Fruit fly (Drosophila melanogaster) whole organism, embryonic: ENCODE data around the gene Cyp4ac1.

Experiments
- Atf-2 ChIP-seq: fragments of 200-800 bp; sonication (Bioruptor generic); optimal IDR thresholded peaks from 2 replicates; lab custom pipeline; 2016; ENCODE audit warnings: missing biosample characterization, missing genetic modification characterization
- B-H2 ChIP-seq: fragments of 200-800 bp; sonication (Bioruptor generic); optimal IDR thresholded peaks from 2 replicates; lab custom pipeline; 2018; ENCODE audit warnings: missing biosample characterization, mild to moderate bottlenecking, missing genetic modification characterization
- CG1024 ChIP-seq: fragments of 200-800 bp; sonication (Bioruptor generic); IDR thresholded peaks from 2 replicates; pipeline ENCODE4 v1.3.6; 2022; ENCODE audit warnings: missing biosample characterization, missing genetic modification characterization
- CG10274 ChIP-seq: fragments of 200-800 bp; sonication (Bioruptor generic); optimal IDR thresholded peaks from 3 replicates; lab custom pipeline; 2017; ENCODE audit warnings: missing biosample characterization, mild to moderate bottlenecking, missing genetic modification characterization
- CG10654 ChIP-seq: fragments of 200-800 bp; sonication (Bioruptor generic); optimal IDR thresholded peaks from 2 replicates; lab custom pipeline; 2016; ENCODE audit warnings: missing biosample characterization, missing genetic modification characterization
- CG10979 ChIP-seq: fragments of 200-800 bp; sonication (Bioruptor generic); optimal IDR thresholded peaks from 2 replicates; lab custom pipeline; 2018; ENCODE audit warnings: missing biosample characterization, mild to moderate bottlenecking, missing genetic modification characterization, moderate library complexity
- CG11247 ChIP-seq: fragments of 200-800 bp; sonication (Bioruptor generic); IDR thresholded peaks from 2 replicates; pipeline ENCODE4 v1.3.6; 2022; ENCODE audit warnings: missing biosample characterization, missing genetic modification characterization
- CG12299 ChIP-seq: fragments of 200-800 bp; sonication (Bioruptor generic); optimal IDR thresholded peaks from 2 replicates; lab custom pipeline; 2018; ENCODE audit warnings: missing biosample characterization, mild to moderate bottlenecking, missing genetic modification characterization
- CG12391 ChIP-seq: fragments of 200-800 bp; sonication (Bioruptor generic); optimal IDR thresholded peaks from 3 replicates; lab custom pipeline; 2018; ENCODE audit warnings: missing biosample characterization, mild to moderate bottlenecking, missing genetic modification characterization, moderate library complexity
- CG13894 ChIP-seq: fragments of 200-800 bp; sonication (Bioruptor generic); optimal IDR thresholded peaks from 3 replicates; lab custom pipeline; 2018; ENCODE audit warnings: missing biosample characterization, mild to moderate bottlenecking, missing genetic modification characterization, moderate library complexity
- CG14710 ChIP-seq: fragments of 200-800 bp; sonication (Bioruptor generic); optimal IDR thresholded peaks from 3 replicates; lab custom pipeline; 2019; ENCODE audit warnings: missing biosample characterization, mild to moderate bottlenecking, missing genetic modification characterization, moderate library complexity
- CG14965 ChIP-seq: fragments of 200-800 bp; sonication (Bioruptor generic); optimal IDR thresholded peaks from 2 replicates; lab custom pipeline; 2016; ENCODE audit warnings: missing biosample characterization, missing genetic modification characterization, borderline replicate concordance
- CG16815 ChIP-seq: fragments of 200-800 bp; sonication (Bioruptor generic); optimal IDR thresholded peaks from 3 replicates; lab custom pipeline; 2017; ENCODE audit warnings: missing biosample characterization, mild to moderate bottlenecking, missing genetic modification characterization
- CG17328 ChIP-seq: fragments of 200-800 bp; sonication (Bioruptor generic); IDR thresholded peaks from 2 replicates; pipeline ENCODE4 v1.3.6; 2022; ENCODE audit warnings: missing biosample characterization, missing genetic modification characterization
- CG17385 ChIP-seq: fragments of 200-800 bp; sonication (Bioruptor generic); optimal IDR thresholded peaks from 3 replicates; lab custom pipeline; 2018; ENCODE audit warnings: missing biosample characterization, mild to moderate bottlenecking, missing genetic modification characterization
- CG18262 ChIP-seq: fragments of 200-800 bp; optimal IDR thresholded peaks from 3 replicates; lab custom pipeline; 2019; ENCODE audit warnings: missing biosample characterization, mild to moderate bottlenecking, missing genetic modification characterization, moderate library complexity
- CG18476 ChIP-seq: fragments of 200-800 bp; sonication (Bioruptor generic); optimal IDR thresholded peaks from 2 replicates; lab custom pipeline; 2016; ENCODE audit warnings: missing biosample characterization, mild to moderate bottlenecking, missing genetic modification characterization
- CG2889 ChIP-seq: fragments of 200-800 bp; sonication (Bioruptor generic); IDR thresholded peaks from 3 replicates; pipeline ENCODE4 v1.3.6; 2022; ENCODE audit warnings: missing biosample characterization, missing genetic modification characterization
- CG31441 ChIP-seq: fragments of 200-800 bp; sonication (Bioruptor generic); IDR thresholded peaks from 2 replicates; pipeline ENCODE4 v1.3.6; 2022; ENCODE audit warnings: missing biosample characterization, missing genetic modification characterization
- CG8478 ChIP-seq: fragments of >200 bp; optimal IDR thresholded peaks from 2 replicates; lab custom pipeline; 2018
- CrebB ChIP-seq: fragments of 200-800 bp; sonication (Bioruptor generic); optimal IDR thresholded peaks from 3 replicates; lab custom pipeline; 2018; ENCODE audit warnings: missing biosample characterization, mild to moderate bottlenecking, missing genetic modification characterization
- Dp ChIP-seq: fragments of 200-800 bp; sonication (Bioruptor generic); optimal IDR thresholded peaks from 2 replicates; lab custom pipeline; 2018; ENCODE audit warnings: missing biosample characterization, mild to moderate bottlenecking, missing genetic modification characterization, moderate library complexity
- Drgx ChIP-seq: fragments of 200-800 bp; sonication (Bioruptor generic); IDR thresholded peaks from 2 replicates; pipeline ENCODE4 v1.3.6; 2022; ENCODE audit warnings: missing biosample characterization, missing genetic modification characterization
- Eip74EF ChIP-seq, 2 experiments: fragments of 200-800 bp in 1 of 2; fragments of >200 bp in 1 of 2; sonication (Bioruptor generic) in 1 of 2; optimal IDR thresholded peaks; 2 replicates each; lab custom pipeline; 2017 to 2019; ENCODE audit warnings: missing biosample characterization in 2 of 2, missing genetic modification characterization in 2 of 2, mild to moderate bottlenecking in 1 of 2, moderate library complexity in 1 of 2
- Elba2 ChIP-seq: fragments of 200-800 bp; sonication (Bioruptor generic); optimal IDR thresholded peaks from 3 replicates; lab custom pipeline; 2016; ENCODE audit warnings: missing biosample characterization, missing genetic modification characterization
- HLH3B ChIP-seq: fragments of 200-800 bp; sonication (Bioruptor generic); IDR thresholded peaks from 2 replicates; pipeline ENCODE4 v1.3.6; 2022; ENCODE audit warnings: missing biosample characterization, missing genetic modification characterization
- HmgD ChIP-seq: fragments of 200-800 bp; sonication (Bioruptor generic); optimal IDR thresholded peaks from 3 replicates; lab custom pipeline; 2016; ENCODE audit warnings: missing biosample characterization, missing genetic modification characterization
- Hr3 ChIP-seq: fragments of 200-800 bp; sonication (Bioruptor generic); optimal IDR thresholded peaks from 3 replicates; lab custom pipeline; 2016; ENCODE audit warnings: missing biosample characterization, missing genetic modification characterization
- Hr78 ChIP-seq, 2 experiments: fragments of 200-800 bp in 1 of 2; fragments of >200 bp in 1 of 2; sonication (Bioruptor generic) in 1 of 2; optimal IDR thresholded peaks; 2 replicates each; lab custom pipeline; 2017 to 2019; ENCODE audit warnings: missing biosample characterization in 2 of 2, missing genetic modification characterization in 2 of 2, mild to moderate bottlenecking in 1 of 2, moderate library complexity in 1 of 2
- Neu2 ChIP-seq: fragments of 200-800 bp; sonication (Bioruptor generic); optimal IDR thresholded peaks from 3 replicates; lab custom pipeline; 2016; ENCODE audit warnings: missing biosample characterization, missing genetic modification characterization, borderline replicate concordance
- Poxn ChIP-seq: fragments of 200-800 bp; sonication (Bioruptor generic); IDR thresholded peaks from 2 replicates; pipeline ENCODE4 v1.3.6; 2022; ENCODE audit warnings: missing biosample characterization, missing genetic modification characterization
- Six4 ChIP-seq: fragments of 200-800 bp; sonication (Bioruptor generic); optimal IDR thresholded peaks from 2 replicates; lab custom pipeline; 2016; ENCODE audit warnings: missing biosample characterization, missing genetic modification characterization
- Sox102F ChIP-seq: fragments of 200-800 bp; sonication (Bioruptor generic); optimal IDR thresholded peaks from 2 replicates; lab custom pipeline; 2018; ENCODE audit warnings: missing biosample characterization, mild to moderate bottlenecking, missing genetic modification characterization, moderate library complexity
- Vsx1 ChIP-seq: fragments of 200-800 bp; sonication (Bioruptor generic); optimal IDR thresholded peaks from 2 replicates; lab custom pipeline; 2017; ENCODE audit warnings: missing biosample characterization, mild to moderate bottlenecking, missing genetic modification characterization, missing genetic modification reagents
- ac ChIP-seq: fragments of 200-800 bp; sonication (Bioruptor generic); optimal IDR thresholded peaks from 3 replicates; lab custom pipeline; 2017; ENCODE audit warnings: missing biosample characterization, mild to moderate bottlenecking, missing genetic modification characterization
- bbx ChIP-seq: fragments of 200-800 bp; sonication (Bioruptor generic); IDR thresholded peaks from 2 replicates; pipeline ENCODE4 v1.3.6; 2022; ENCODE audit warnings: missing biosample characterization, missing genetic modification characterization; ENCODE audit not compliant: partially characterized antibody
- cad ChIP-seq: fragments of >200 bp; optimal IDR thresholded peaks from 2 replicates; lab custom pipeline; 2017; ENCODE audit warnings: missing biosample characterization, missing genetic modification characterization
- cato ChIP-seq: fragments of 200-800 bp; sonication (Bioruptor generic); optimal IDR thresholded peaks from 2 replicates; lab custom pipeline; 2016; ENCODE audit warnings: missing biosample characterization, missing genetic modification characterization, borderline replicate concordance
- dimm ChIP-seq: fragments of 200-800 bp; sonication (Bioruptor generic); IDR thresholded peaks from 2 replicates; pipeline ENCODE4 v1.3.6; 2022; ENCODE audit warnings: missing biosample characterization, missing genetic modification characterization
- fu2 ChIP-seq: fragments of 200-800 bp; sonication (Bioruptor generic); optimal IDR thresholded peaks from 2 replicates; lab custom pipeline; 2016; ENCODE audit warnings: missing biosample characterization, missing genetic modification characterization
- gce ChIP-seq: fragments of 200-800 bp; sonication (Bioruptor generic); IDR thresholded peaks from 3 replicates; pipeline ENCODE4 v1.3.6; 2022; ENCODE audit warnings: missing biosample characterization, missing genetic modification characterization
- gcm ChIP-seq: fragments of 200-800 bp; sonication (Bioruptor generic); optimal IDR thresholded peaks from 2 replicates; lab custom pipeline; 2019; ENCODE audit warnings: missing biosample characterization, mild to moderate bottlenecking, missing genetic modification characterization, moderate library complexity
- gem ChIP-seq: fragments of 200-800 bp; sonication (Bioruptor generic); optimal IDR thresholded peaks from 2 replicates; lab custom pipeline; 2019; ENCODE audit warnings: missing biosample characterization, mild to moderate bottlenecking, missing genetic modification characterization, moderate library complexity
- jumu ChIP-seq: fragments of 200-800 bp; sonication (Bioruptor generic); optimal IDR thresholded peaks from 3 replicates; lab custom pipeline; 2016; ENCODE audit warnings: missing biosample characterization, missing genetic modification characterization
- lmd ChIP-seq: fragments of 200-800 bp; sonication (Bioruptor generic); IDR thresholded peaks from 2 replicates; pipeline ENCODE4 v1.3.6; 2022; ENCODE audit warnings: missing biosample characterization, missing genetic modification characterization
- otp ChIP-seq: fragments of 200-800 bp; sonication (Bioruptor generic); IDR thresholded peaks from 3 replicates; pipeline ENCODE4, ENCODE4 v1.3.6; 2022; ENCODE audit warnings: missing biosample characterization, missing genetic modification characterization
- pfk ChIP-seq: fragments of 200-800 bp; sonication (Bioruptor generic); optimal IDR thresholded peaks from 2 replicates; lab custom pipeline; 2018; ENCODE audit warnings: missing biosample characterization, mild to moderate bottlenecking, missing genetic modification characterization, moderate library complexity
- pnt ChIP-seq: fragments of 200-800 bp; sonication (Bioruptor generic); optimal IDR thresholded peaks from 3 replicates; lab custom pipeline; 2016; ENCODE audit warnings: missing biosample characterization, missing genetic modification characterization
- pros ChIP-seq: fragments of 200-800 bp; sonication (Bioruptor generic); optimal IDR thresholded peaks from 3 replicates; lab custom pipeline; 2019; ENCODE audit warnings: missing biosample characterization, mild to moderate bottlenecking, missing genetic modification characterization, moderate library complexity
- sens ChIP-seq: fragments of 200-800 bp; sonication (Bioruptor generic); peaks from one replicate; lab custom pipeline; 2016; ENCODE audit warnings: missing biosample characterization, missing genetic modification characterization

The Cyp4ac1 gene

DNA sequence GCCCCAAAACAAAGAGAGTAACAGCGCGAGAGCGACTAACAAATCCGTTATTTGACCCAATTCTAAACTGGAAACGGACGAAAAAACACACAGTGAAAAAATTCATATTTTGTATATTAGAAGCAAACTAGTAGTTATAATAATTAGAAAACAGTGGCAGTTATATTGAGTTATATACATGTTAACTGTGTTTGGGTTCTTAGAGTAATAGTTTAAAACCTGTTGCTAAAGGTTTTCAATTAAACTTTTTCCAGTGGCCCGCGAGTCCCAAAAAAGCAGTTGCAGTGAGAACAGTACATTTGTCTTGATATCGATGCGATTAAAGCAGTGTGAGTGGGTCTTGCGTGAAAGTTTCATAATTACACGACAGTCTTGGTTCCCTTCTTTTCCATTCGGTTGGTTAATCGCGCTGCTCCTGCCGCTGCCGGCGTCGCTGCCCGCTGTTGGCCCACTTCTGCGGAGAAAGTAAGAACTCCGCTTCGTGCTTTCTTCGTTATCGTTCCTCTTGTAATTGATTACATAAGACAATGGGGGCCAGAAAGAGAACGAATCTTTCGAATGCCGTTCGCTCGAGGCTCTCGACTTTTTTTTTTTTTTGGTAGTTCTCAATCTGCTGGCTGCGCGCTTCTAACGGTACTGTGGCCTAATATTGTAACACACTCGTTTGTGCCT lies 33.6 kb downstream of the Cyp4ac1 start (continued):
- TF ChIP-seq CG13894 (tag; lab: Kevin White, UChicago) (no peak), pfk (no peak), CG17385 (GFP tag; lab: Kevin White, UChicago) (peak; percentile 36), fu2 (GFP tag; lab: Kevin White, UChicago) (no peak), CG2889 (0 out of 3 replicates have a peak, but pooled peaks have one; percentile 29), B-H2 (GFP tag; lab: Kevin White, UChicago) (no peak), HmgD (GFP tag; lab: Kevin White, UChicago) (no peak), gem (tag; lab: Kevin White, UChicago) (peak; percentile 81), CG11247 (no peak), pnt (GFP tag; lab: Kevin White, UChicago) (peak; percentile 26), Neu2 (no peak), CG17328 (GFP tag; lab: Robert Waterston, UW) (peak; percentile 57), CG1024 (GFP tag; lab: Robert Waterston, UW) (no peak), CG14710 (tag; lab: Kevin White, UChicago) (peak; percentile 49), Eip74EF (GFP tag; optimal IDR thresholded peaks at IDR 0.05; lab: Kevin White, UChicago) (peak in 1 of 2 experiments; percentile 40), cato (GFP tag; lab: Kevin White, UChicago) (peak; percentile 32), CG12391 (tag; lab: Kevin White, UChicago) (peak; percentile 61), CG10654 (no peak), CG18476 (GFP tag; lab: Kevin White, UChicago) (no peak), Vsx1 (GFP tag; lab: Kevin White, UChicago) (no peak), bbx (no peak), Elba2 (GFP tag; lab: Kevin White, UChicago) (no peak), Hr78 (GFP tag; optimal IDR thresholded peaks at IDR 0.05; lab: Kevin White, UChicago) (peak in 1 of 2 experiments; percentile 15), Dp (GFP tag; lab: Kevin White, UChicago) (no peak), CG10274 (GFP tag; lab: Kevin White, UChicago) (no peak), gcm (GFP tag; lab: Kevin White, UChicago) (peak; percentile 6), HLH3B (GFP tag; lab: Robert Waterston, UW) (peak; percentile 38; the same call in 1 of the 2 replicates), sens (GFP tag; lab: Kevin White, UChicago) (peak; percentile 91), CG14965 (GFP tag; lab: Kevin White, UChicago) (no peak), CG10979 (tag; lab: Kevin White, UChicago) (peak; percentile 79), CrebB (tag; lab: Kevin White, UChicago) (no peak), Six4 (GFP tag; lab: Kevin White, UChicago) (no peak), pros (no peak), CG18262 (tag; lab: Kevin White, UChicago) (peak; percentile 71), otp (GFP tag; lab: Robert Waterston, UW) (0 out of 3 replicates have a peak, but pooled peaks have one; percentile 18), jumu (no peak), Hr3 (GFP tag; lab: Kevin White, UChicago) (peak; percentile 69), gce (no peak), Atf-2 (peak; percentile 15), Sox102F (GFP tag; lab: Kevin White, UChicago) (peak; percentile 30), ac (GFP tag; lab: Kevin White, UChicago) (no peak), CG12299 (tag; lab: Kevin White, UChicago) (no peak), CG31441 (no peak; the same call in 1 of the 2 replicates), lmd (GFP tag; lab: Robert Waterston, UW) (no peak), CG8478 (no peak), Drgx (GFP tag; lab: Robert Waterston, UW) (peak; percentile 53; the same call in 1 of the 2 replicates), dimm (GFP tag; lab: Robert Waterston, UW) (0 out of 2 replicates have a peak, but pooled peaks have one; percentile 3), CG16815 (GFP tag; lab: Kevin White, UChicago) (no peak), Poxn (GFP tag; lab: Robert Waterston, UW) (no peak), cad (GFP tag; lab: Kevin White, UChicago) (no peak)
